Worm (Caenorhabditis elegans): ENCODE measurements around the gene ZC178.2.

Gene ZC178.2

ce11 chrV:8665765-8666164 is 46.0 kb downstream of the ZC178.2 start, which contains the start of gene ZC190.4:
Gene ZC190.4 (plus strand): TSS chrV:8666065.
- TF ChIP-seq sma-9 (GFP tag; optimal IDR thresholded peaks at IDR 0.05) (no peak), sma-9 (tag; optimal IDR thresholded peaks at IDR 0.05) (no peak), nhr-10 (tag; optimal IDR thresholded peaks at IDR 0.05) (no peak), elt-1 (tag; optimal IDR thresholded peaks at IDR 0.05) (no peak), unc-62 (GFP tag; optimal IDR thresholded peaks at IDR 0.05) (no peak), ceh-16 (tag; optimal IDR thresholded peaks at IDR 0.05) (no peak), nhr-77 (tag; optimal IDR thresholded peaks at IDR 0.05) (no peak), R02D3.7 (tag; optimal IDR thresholded peaks at IDR 0.05) (no peak), nhr-6 (tag; optimal IDR thresholded peaks at IDR 0.05) (no peak), crh-2 (tag; optimal IDR thresholded peaks at IDR 0.05) (no peak), peb-1 (tag; optimal IDR thresholded peaks at IDR 0.05) (no peak), unc-39 (tag; optimal IDR thresholded peaks at IDR 0.05) (no peak), lin-39 (tag; optimal IDR thresholded peaks at IDR 0.05) (no peak), zag-1 (tag; optimal IDR thresholded peaks at IDR 0.05) (no peak), fos-1 (tag; optimal IDR thresholded peaks at IDR 0.05) (no peak), ZK546.5 (tag; optimal IDR thresholded peaks at IDR 0.05) (no peak)

DNA sequence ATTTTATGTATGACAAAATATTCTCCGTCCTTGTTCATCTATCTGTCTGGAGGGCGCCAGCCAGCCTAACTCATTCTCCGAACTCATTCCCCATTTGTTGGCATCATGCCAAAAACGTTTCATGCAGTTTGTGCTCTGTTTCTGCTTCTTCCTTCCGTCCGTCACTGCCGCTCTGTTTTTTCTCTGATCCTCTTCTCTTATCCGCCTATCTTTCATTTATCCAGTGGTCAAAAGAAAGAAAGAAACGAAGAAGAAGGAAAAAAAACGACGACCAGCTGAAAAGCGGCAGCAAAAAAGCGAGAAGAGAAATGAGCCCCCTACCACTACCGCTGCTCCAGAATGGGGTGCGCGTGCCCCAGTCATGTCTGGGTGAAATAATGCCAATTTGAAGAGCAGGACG is 48.8 kb downstream of the ZC178.2 start:
- TF ChIP-seq skn-1 (tag; optimal IDR thresholded peaks at IDR 0.05) (no peak), sem-4 (tag; optimal IDR thresholded peaks at IDR 0.05) (peak; percentile 36), egl-27 (tag; optimal IDR thresholded peaks at IDR 0.05) (no peak), ama-1 (optimal IDR thresholded peaks at IDR 0.05) (no peak), lsy-2 (tag; optimal IDR thresholded peaks at IDR 0.05) (peak in 1 of 2 experiments; percentile 29), R02D3.7 (tag; optimal IDR thresholded peaks at IDR 0.05) (no peak), F13H6.1 (tag; optimal IDR thresholded peaks at IDR 0.05) (peak; percentile 57), unc-62 (GFP tag; optimal IDR thresholded peaks at IDR 0.05) (no peak), Y55F3AM.14 (GFP tag; optimal IDR thresholded peaks at IDR 0.05) (peak; percentile 43), zag-1 (tag; optimal IDR thresholded peaks at IDR 0.05) (peak; percentile 80), unc-55 (GFP tag; optimal IDR thresholded peaks at IDR 0.05) (peak; percentile 40), C34F6.9 (tag; optimal IDR thresholded peaks at IDR 0.05) (peak; percentile 51), sma-9 (GFP tag; optimal IDR thresholded peaks at IDR 0.05) (peak; percentile 43), sma-9 (tag; optimal IDR thresholded peaks at IDR 0.05) (no peak), snpc-4 (tag; optimal IDR thresholded peaks at IDR 0.05) (peak; percentile 6), nhr-129 (tag; optimal IDR thresholded peaks at IDR 0.05) (peak; percentile 40)

DNA sequence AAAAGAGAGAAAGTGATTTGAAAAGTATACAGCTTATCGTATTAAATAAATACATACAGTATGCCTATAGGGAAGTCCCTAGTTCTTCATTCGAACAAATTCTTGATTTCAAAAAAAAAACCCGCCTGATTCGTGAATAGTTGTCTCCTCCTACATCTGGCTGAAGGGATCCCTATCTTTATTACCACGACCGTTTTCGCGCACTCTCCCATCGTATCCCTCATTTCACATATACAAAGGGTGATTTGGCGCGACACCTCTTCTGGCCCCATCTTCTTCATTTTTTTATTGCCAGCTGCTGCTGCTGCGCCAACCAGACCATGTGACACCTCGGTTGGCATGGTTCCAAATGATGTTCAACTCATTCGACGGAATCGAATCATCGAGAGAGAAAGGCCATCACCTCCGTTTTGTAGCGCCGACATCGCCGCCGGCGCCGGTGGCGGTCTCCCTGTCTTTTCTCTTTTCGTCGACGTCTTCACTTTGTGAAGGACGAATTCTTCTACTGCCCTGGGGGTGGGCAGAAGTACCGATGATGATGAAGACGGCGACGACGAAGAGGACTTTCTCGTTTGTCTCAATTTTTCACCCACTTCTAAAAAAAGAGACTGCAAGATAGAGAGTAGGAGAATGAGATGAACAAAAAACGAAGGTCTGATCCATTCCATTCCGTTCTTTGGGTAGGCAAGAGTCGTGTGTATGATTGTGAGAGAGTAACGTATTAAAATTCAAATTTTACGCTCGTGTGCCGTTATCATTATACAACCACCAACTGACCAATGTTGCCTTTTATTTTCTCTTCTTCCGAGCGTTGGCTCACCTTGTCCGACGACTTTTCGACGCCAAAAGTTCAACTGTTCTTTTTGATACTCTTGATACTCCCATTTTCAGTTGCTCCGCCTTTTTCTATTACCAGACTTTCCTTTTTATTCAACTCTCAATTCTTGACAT is 49.5 kb downstream of the ZC178.2 start:
- no peak for TF ChIP-seq nhr-12 (tag; optimal IDR thresholded peaks at IDR 0.05)
- TF ChIP-seq sma-9 (GFP tag; optimal IDR thresholded peaks at IDR 0.05), result peak; percentile 81
- TF ChIP-seq sma-9 (tag; optimal IDR thresholded peaks at IDR 0.05), result no peak
- TF ChIP-seq lsy-2 (tag; optimal IDR thresholded peaks at IDR 0.05), result peak in 1 of 2 experiments; percentile 21
- TF ChIP-seq nhr-21 (tag; optimal IDR thresholded peaks at IDR 0.05), result peak; percentile 56
- no peak for TF ChIP-seq dmd-4 (tag; optimal IDR thresholded peaks at IDR 0.05)
- TF ChIP-seq elt-3 (tag; optimal IDR thresholded peaks at IDR 0.05), result no peak
- no peak for TF ChIP-seq ama-1 (optimal IDR thresholded peaks at IDR 0.05)
- peak; percentile 66 for TF ChIP-seq Y55F3AM.14 (GFP tag; optimal IDR thresholded peaks at IDR 0.05)
- no peak for TF ChIP-seq lin-39 (tag; optimal IDR thresholded peaks at IDR 0.05)
- TF ChIP-seq sma-3 (GFP tag; optimal IDR thresholded peaks at IDR 0.05), result peak; percentile 82
- peak; percentile 65 for TF ChIP-seq egl-27 (tag; optimal IDR thresholded peaks at IDR 0.05)
- TF ChIP-seq crh-2 (tag; optimal IDR thresholded peaks at IDR 0.05), result no peak
- peak; percentile 35 for TF ChIP-seq nhr-129 (tag; optimal IDR thresholded peaks at IDR 0.05)
- TF ChIP-seq unc-62 (GFP tag; optimal IDR thresholded peaks at IDR 0.05), result no peak
- TF ChIP-seq sem-4 (tag; optimal IDR thresholded peaks at IDR 0.05), result peak; percentile 76
- TF ChIP-seq mdl-1 (tag; optimal IDR thresholded peaks at IDR 0.05), result peak in 1 of 2 experiments; percentile 20
- no peak for TF ChIP-seq gmeb-1 (tag; optimal IDR thresholded peaks at IDR 0.05)
- no peak for TF ChIP-seq nhr-23 (tag; optimal IDR thresholded peaks at IDR 0.05)
- TF ChIP-seq nhr-10 (tag; optimal IDR thresholded peaks at IDR 0.05), result no peak
- TF ChIP-seq F13H6.1 (tag; optimal IDR thresholded peaks at IDR 0.05), result peak; percentile 54
- peak; percentile 43 for TF ChIP-seq ceh-16 (tag; optimal IDR thresholded peaks at IDR 0.05)
- TF ChIP-seq C34F6.9 (tag; optimal IDR thresholded peaks at IDR 0.05), result no peak
- no peak for TF ChIP-seq peb-1 (tag; optimal IDR thresholded peaks at IDR 0.05)
- peak; percentile 93 for TF ChIP-seq nhr-25 (tag; optimal IDR thresholded peaks at IDR 0.05)
- peak; percentile 91 for TF ChIP-seq blmp-1 (tag; optimal IDR thresholded peaks at IDR 0.05; ENCODE audit: insufficient read depth)
- no peak for TF ChIP-seq R02D3.7 (tag; optimal IDR thresholded peaks at IDR 0.05)
- TF ChIP-seq unc-55 (GFP tag; optimal IDR thresholded peaks at IDR 0.05), result no peak
- TF ChIP-seq aly-2 (tag; optimal IDR thresholded peaks at IDR 0.05), result no peak
- TF ChIP-seq mab-5 (tag; optimal IDR thresholded peaks at IDR 0.05), result no peak
